Worm (Caenorhabditis elegans): ENCODE measurements around the gene myo-6.

DNA sequence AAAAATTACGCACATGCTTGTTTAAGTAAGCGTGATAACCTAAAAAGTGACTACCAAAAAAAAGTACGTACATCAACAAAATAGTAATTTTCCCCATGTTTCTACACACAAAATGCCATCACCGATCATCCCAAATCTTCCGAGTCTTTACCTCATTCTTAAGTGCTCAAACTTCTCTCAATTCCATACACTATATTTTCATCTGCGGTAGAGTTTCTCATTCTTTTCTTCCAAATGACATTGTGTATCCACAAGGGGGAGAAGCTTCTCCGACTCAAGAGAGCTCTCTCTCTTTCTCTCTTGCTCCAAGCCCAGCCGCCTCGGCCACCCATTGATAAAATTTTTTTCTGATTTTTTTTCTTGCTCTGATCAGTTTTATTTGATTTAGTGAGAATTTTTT lies at the start of gene myo-6:
- TF ChIP-seq ztf-11 (tag; optimal IDR thresholded peaks at IDR 0.05) (no peak), nhr-6 (tag; optimal IDR thresholded peaks at IDR 0.05) (no peak), R02D3.7 (tag; optimal IDR thresholded peaks at IDR 0.05) (no peak), ztf-1 (GFP tag; conservative IDR thresholded peaks at IDR 0.05) (no peak), ama-1 (optimal IDR thresholded peaks at IDR 0.05) (no peak), nhr-237 (tag; optimal IDR thresholded peaks at IDR 0.05) (no peak), blmp-1 (tag; optimal IDR thresholded peaks at IDR 0.05; ENCODE audit: insufficient read depth) (no peak), nhr-11 (tag; optimal IDR thresholded peaks at IDR 0.05) (no peak), snpc-4 (tag; optimal IDR thresholded peaks at IDR 0.05) (no peak), unc-39 (tag; optimal IDR thresholded peaks at IDR 0.05) (no peak), lsy-2 (tag; optimal IDR thresholded peaks at IDR 0.05) (no peak)
